Worm (Caenorhabditis elegans) whole organism, L1 larva: ENCODE results near the gene F54F2.9.

Source experiments
- aha-1 ChIP-seq: fragments of 150-350 bp; optimal IDR thresholded peaks from 2 replicates; lab custom pipeline; 2014; ENCODE audit warnings: missing biosample characterization, missing genetic modification characterization
- ceh-82 ChIP-seq, 3 experiments: fragments of 150-350 bp in 1 of 3; sonication (generic microtip) in 2 of 3; optimal IDR thresholded peaks; 2 replicates each; lab custom pipeline; 2014 to 2017; ENCODE audit warnings: missing biosample characterization in 3 of 3, missing genetic modification characterization in 3 of 3
- ces-1 ChIP-seq: fragments of 150-350 bp; optimal IDR thresholded peaks from 2 replicates; lab custom pipeline; 2014; ENCODE audit warnings: missing biosample characterization, missing genetic modification reagents, missing genetic modification characterization
- lin-13 ChIP-seq: fragments of 150-350 bp; optimal IDR thresholded peaks from 2 replicates; lab custom pipeline; 2014; ENCODE audit warnings: missing biosample characterization, missing genetic modification reagents, missing genetic modification characterization
- lir-3 ChIP-seq: sonication (generic microtip); optimal IDR thresholded peaks from 2 replicates; lab custom pipeline; 2016; ENCODE audit warnings: mild to moderate bottlenecking, missing genetic modification characterization, moderate library complexity, missing compliant biosample characterization; ENCODE audit not compliant: poor library complexity
- mdl-1 ChIP-seq, 2 experiments: fragments of 150-350 bp; optimal IDR thresholded peaks; 2 replicates each; lab custom pipeline; 2014 to 2017; ENCODE audit warnings: missing biosample characterization in 2 of 2, missing genetic modification characterization in 2 of 2, inconsistent platforms in 1 of 2
- mep-1 ChIP-seq: fragments of 150-350 bp; optimal IDR thresholded peaks from 2 replicates; lab custom pipeline; 2014; ENCODE audit warnings: missing biosample characterization, missing genetic modification characterization
- nhr-12 ChIP-seq: sonication (generic microtip); optimal IDR thresholded peaks from 2 replicates; lab custom pipeline; 2017; ENCODE audit warnings: missing biosample characterization, missing genetic modification characterization
- snu-23 ChIP-seq: sonication (generic microtip); optimal IDR thresholded peaks from 2 replicates; lab custom pipeline; 2016; ENCODE audit warnings: missing genetic modification characterization, missing compliant biosample characterization
- unc-62 ChIP-seq: fragments of 150-350 bp; optimal IDR thresholded peaks from 2 replicates; lab custom pipeline; 2014; ENCODE audit warnings: missing biosample characterization, missing genetic modification reagents, missing genetic modification characterization
- zag-1 ChIP-seq: fragments of 150-350 bp; optimal IDR thresholded peaks from 2 replicates; lab custom pipeline; 2014; ENCODE audit warnings: missing biosample characterization, missing genetic modification characterization
- ztf-11 ChIP-seq, 2 experiments: sonication (generic microtip); optimal IDR thresholded peaks; 2 replicates each; lab custom pipeline; 2016 to 2017; ENCODE audit warnings: missing genetic modification characterization in 2 of 2, missing biosample characterization in 1 of 2, missing compliant biosample characterization in 1 of 2

- TF ChIP-seq ces-1 (no peak), snu-23 (no peak), zag-1 (tag; lab: Kevin White, UChicago) (no peak), unc-62 (no peak), mep-1 (peak; percentile 33), nhr-12 (tag; lab: Kevin White, UChicago) (no peak), lin-13 (GFP tag; lab: Kevin White, UChicago) (no peak), lir-3 (tag; lab: Kevin White, UChicago) (no peak), ceh-82 (tag; optimal IDR thresholded peaks at IDR 0.05; lab: Kevin White, UChicago) (no peak), aha-1 (tag; lab: Kevin White, UChicago) (no peak), ztf-11 (tag; optimal IDR thresholded peaks at IDR 0.05; lab: Kevin White, UChicago) (no peak), mdl-1 (tag; optimal IDR thresholded peaks at IDR 0.05; lab: Kevin White, UChicago) (peak in 1 of 2 experiments; percentile 45)
These were observed 40.2 kb upstream of the F54F2.9 start for ce11 chrIII:8866983-8867842.
